Fruit fly (Drosophila melanogaster) S2 (cell line): ENCODE measurements around the gene Hsc70-2.

Experiments
- CG8478 ChIP-seq: fragments of >200 bp; optimal IDR thresholded peaks from 2 replicates; lab custom pipeline; 2018
- CTCF ChIP-seq, 2 experiments: fragments of >200 bp; optimal IDR thresholded peaks; 2 replicates each; lab custom pipeline; 2018

dm6 chr3R:13041750-13042149 is 2.8 kb upstream of the Hsc70-2 start, which contains the start of gene CG11670:
- TF ChIP-seq CTCF (optimal IDR thresholded peaks at IDR 0.05; lab: Kevin White, UChicago), result no peak
- no peak for TF ChIP-seq CG8478 (lab: Kevin White, UChicago)
